Worm (Caenorhabditis elegans) whole organism, L1 larva: Measurements from ENCODE around the gene mcm-7.

Experiments used
- C04F5.9 ChIP-seq: sonication (generic microtip); optimal IDR thresholded peaks from 2 replicates; lab custom pipeline; 2016; ENCODE audit warnings: missing genetic modification characterization, missing compliant biosample characterization
- F16B12.6 ChIP-seq: fragments of 150-350 bp; optimal IDR thresholded peaks from 2 replicates; lab custom pipeline; 2014; ENCODE audit warnings: missing biosample characterization, missing genetic modification characterization
- Y116A8C.19 ChIP-seq: sonication (generic microtip); optimal IDR thresholded peaks from 2 replicates; lab custom pipeline; 2016; ENCODE audit warnings: missing compliant biosample characterization, missing genetic modification characterization, borderline replicate concordance
- blmp-1 ChIP-seq: fragments of 150-350 bp; optimal IDR thresholded peaks from 2 replicates; lab custom pipeline; 2014; ENCODE audit warnings: missing biosample characterization, missing genetic modification characterization
- ceh-82 ChIP-seq, 3 experiments: fragments of 150-350 bp in 1 of 3; sonication (generic microtip) in 2 of 3; optimal IDR thresholded peaks; 2 replicates each; lab custom pipeline; 2014 to 2017; ENCODE audit warnings: missing biosample characterization in 3 of 3, missing genetic modification characterization in 3 of 3
- dpl-1 ChIP-seq, 3 experiments: fragments of 150-350 bp in 2 of 3; sonication (generic microtip) in 1 of 3; optimal IDR thresholded peaks; 2 replicates each; lab custom pipeline; 2014 to 2017; ENCODE audit warnings: missing biosample characterization in 3 of 3, missing genetic modification characterization in 3 of 3, missing genetic modification reagents in 3 of 3
- dsc-1 ChIP-seq: sonication (generic microtip); optimal IDR thresholded peaks from 2 replicates; lab custom pipeline; 2016; ENCODE audit warnings: mild to moderate bottlenecking, missing genetic modification characterization, missing compliant biosample characterization
- efl-1 ChIP-seq, 4 experiments: fragments of 150-350 bp; optimal IDR thresholded peaks in 3 of 4; peaks in 1 of 4; 1 replicate in 1 of 4; 2 replicates in 3 of 4; lab custom pipeline; 2014; ENCODE audit warnings: missing biosample characterization in 2 of 4, missing genetic modification characterization in 2 of 4, missing genetic modification reagents in 2 of 4
- egl-13 ChIP-seq: sonication (generic microtip); optimal IDR thresholded peaks from 2 replicates; lab custom pipeline; 2016; ENCODE audit warnings: missing genotype, missing genetic modification reagents, missing genetic modification characterization, missing compliant biosample characterization
- elt-2 ChIP-seq: sonication (generic microtip); optimal IDR thresholded peaks from 2 replicates; lab custom pipeline; 2016; ENCODE audit warnings: missing genetic modification characterization, mild to moderate bottlenecking, inconsistent platforms, missing compliant biosample characterization, missing genetic modification reagents
- elt-3 ChIP-seq, 6 experiments: fragments of 150-350 bp in 1 of 6; sonication (generic microtip); optimal IDR thresholded peaks; 2 replicates each; lab custom pipeline; 2017 to 2018; ENCODE audit warnings: missing biosample characterization in 6 of 6, missing genetic modification characterization in 6 of 6, inconsistent platforms in 1 of 6
- ets-5 ChIP-seq: fragments of 200-800 bp; sonication (Bioruptor generic); IDR thresholded peaks from 2 replicates; pipeline ENCODE4 v1.3.6; 2022; ENCODE audit warnings: missing genetic modification characterization, missing compliant biosample characterization
- fos-1 ChIP-seq: fragments of 150-350 bp; optimal IDR thresholded peaks from 2 replicates; lab custom pipeline; 2014; ENCODE audit warnings: missing biosample characterization, missing genetic modification characterization
- hlh-17 ChIP-seq: fragments of 200-800 bp; sonication (Bioruptor generic); optimal IDR thresholded peaks from 2 replicates; lab custom pipeline; 2018; ENCODE audit warnings: missing genetic modification characterization, mild to moderate bottlenecking, missing compliant biosample characterization, moderate library complexity, borderline replicate concordance
- irx-1 ChIP-seq: sonication (generic microtip); optimal IDR thresholded peaks from 2 replicates; lab custom pipeline; 2016; ENCODE audit warnings: missing genetic modification characterization, missing compliant biosample characterization
- isw-1 ChIP-seq: fragments of 200-800 bp; sonication (Bioruptor generic); IDR thresholded peaks from 2 replicates; pipeline ENCODE4 v1.3.6; 2022; ENCODE audit warnings: missing genetic modification characterization, missing compliant biosample characterization
- lin-35 ChIP-seq, 2 experiments: fragments of 150-350 bp; optimal IDR thresholded peaks; 2 replicates each; lab custom pipeline; 2014; ENCODE audit warnings: missing biosample characterization in 2 of 2, missing genetic modification characterization in 2 of 2, missing genetic modification reagents in 2 of 2
- lin-39 ChIP-seq: fragments of 150-350 bp; optimal IDR thresholded peaks from 2 replicates; lab custom pipeline; 2014; ENCODE audit warnings: missing biosample characterization, missing genetic modification reagents, missing genetic modification characterization
- lsy-2 ChIP-seq, 2 experiments: fragments of 150-350 bp; optimal IDR thresholded peaks; 2 replicates each; lab custom pipeline; 2014; ENCODE audit warnings: missing biosample characterization in 2 of 2, missing genetic modification characterization in 2 of 2
- mdl-1 ChIP-seq, 2 experiments: fragments of 150-350 bp; optimal IDR thresholded peaks; 2 replicates each; lab custom pipeline; 2014 to 2017; ENCODE audit warnings: missing biosample characterization in 2 of 2, missing genetic modification characterization in 2 of 2, inconsistent platforms in 1 of 2
- mep-1 ChIP-seq: fragments of 150-350 bp; optimal IDR thresholded peaks from 2 replicates; lab custom pipeline; 2014; ENCODE audit warnings: missing biosample characterization, missing genetic modification characterization
- nhr-19 ChIP-seq: fragments of 200-800 bp; sonication (Bioruptor generic); conservative IDR thresholded peaks from 2 replicates; pipeline ENCODE4 v1.3.6; 2022; ENCODE audit warnings: missing genetic modification characterization, missing compliant biosample characterization
- nhr-47 ChIP-seq: sonication (generic microtip); optimal IDR thresholded peaks from 2 replicates; lab custom pipeline; 2016; ENCODE audit warnings: mild to moderate bottlenecking, missing genetic modification characterization, moderate library complexity, missing compliant biosample characterization
- nhr-71 ChIP-seq: sonication (generic microtip); optimal IDR thresholded peaks from 2 replicates; lab custom pipeline; 2016; ENCODE audit warnings: mild to moderate bottlenecking, missing genetic modification characterization, moderate library complexity, missing compliant biosample characterization
- pag-3 ChIP-seq: sonication (generic microtip); optimal IDR thresholded peaks from 2 replicates; lab custom pipeline; 2017; ENCODE audit warnings: missing genetic modification characterization, mild to moderate bottlenecking, missing compliant biosample characterization, antibody characterized with exemption, borderline replicate concordance; ENCODE audit not compliant: insufficient read depth
- skn-1 ChIP-seq: fragments of 150-350 bp; optimal IDR thresholded peaks from 2 replicates; lab custom pipeline; 2014; ENCODE audit warnings: missing biosample characterization, missing genetic modification characterization
- sup-37 ChIP-seq: fragments of 200-800 bp; sonication (Bioruptor generic); optimal IDR thresholded peaks from 2 replicates; lab custom pipeline; 2018; ENCODE audit warnings: mild to moderate bottlenecking, missing genetic modification characterization, missing compliant biosample characterization
- tbx-2 ChIP-seq: sonication (generic microtip); optimal IDR thresholded peaks from 2 replicates; lab custom pipeline; 2016; ENCODE audit warnings: missing genetic modification characterization, missing compliant biosample characterization
- unc-86 ChIP-seq: sonication (generic microtip); optimal IDR thresholded peaks from 2 replicates; lab custom pipeline; 2016; ENCODE audit warnings: missing genetic modification characterization, missing compliant biosample characterization
- unc-98 ChIP-seq: fragments of 200-800 bp; sonication (Bioruptor generic); IDR thresholded peaks from 2 replicates; pipeline ENCODE4 v1.3.6; 2022; ENCODE audit warnings: missing genetic modification characterization, missing compliant biosample characterization
- vab-15 ChIP-seq: sonication (generic microtip); optimal IDR thresholded peaks from 2 replicates; lab custom pipeline; 2017; ENCODE audit warnings: missing genotype, mild to moderate bottlenecking, missing genetic modification characterization, missing compliant biosample characterization
- xbp-1 ChIP-seq: sonication (generic microtip); optimal IDR thresholded peaks from 2 replicates; lab custom pipeline; 2016; ENCODE audit warnings: missing genetic modification characterization, missing compliant biosample characterization
- zag-1 ChIP-seq: fragments of 150-350 bp; optimal IDR thresholded peaks from 2 replicates; lab custom pipeline; 2014; ENCODE audit warnings: missing biosample characterization, missing genetic modification characterization
- zip-4 ChIP-seq: fragments of 200-800 bp; sonication (Bioruptor generic); optimal IDR thresholded peaks from 2 replicates; lab custom pipeline; 2018; ENCODE audit warnings: mild to moderate bottlenecking, missing genetic modification characterization, moderate library complexity, missing compliant biosample characterization
- ztf-11 ChIP-seq, 2 experiments: sonication (generic microtip); optimal IDR thresholded peaks; 2 replicates each; lab custom pipeline; 2016 to 2017; ENCODE audit warnings: missing genetic modification characterization in 2 of 2, missing biosample characterization in 1 of 2, missing compliant biosample characterization in 1 of 2

mcm-7 gene

ce11 chrV:4339479-4339878 is 7.5 kb upstream of the mcm-7 start:
- no peak for TF ChIP-seq unc-98
- no peak for TF ChIP-seq mdl-1 (tag; optimal IDR thresholded peaks at IDR 0.05; lab: Kevin White, UChicago)
- peak in 1 of 2 experiments; percentile 2 for TF ChIP-seq lsy-2 (tag; optimal IDR thresholded peaks at IDR 0.05; lab: Kevin White, UChicago)
- peak; percentile 8 for TF ChIP-seq xbp-1
- peak; percentile 81 to 86 for TF ChIP-seq efl-1 (optimal IDR thresholded peaks at IDR 0.05; lab: Kevin White, UChicago)
- TF ChIP-seq efl-1 (GFP tag; optimal IDR thresholded peaks at IDR 0.05 in 1 of 2; lab: Kevin White, UChicago): peak; percentile 85 to 98
- peak; percentile 35 to 80 (median 53) for TF ChIP-seq dpl-1 (GFP tag; optimal IDR thresholded peaks at IDR 0.05; lab: Kevin White, UChicago)
- TF ChIP-seq lin-35 (GFP tag; optimal IDR thresholded peaks at IDR 0.05; lab: Kevin White, UChicago): peak; percentile 60 to 68
- peak; percentile 3 for TF ChIP-seq nhr-71
- peak; percentile 12 for TF ChIP-seq nhr-47 (tag; lab: Kevin White, UChicago)

ce11 chrV:4341208-4341607 is 5.8 kb upstream of the mcm-7 start, which contains the start of gene glrx-3:
TSS of gene glrx-3 (minus strand) at chrV:4341308.
- TF ChIP-seq mdl-1 (tag; optimal IDR thresholded peaks at IDR 0.05; lab: Kevin White, UChicago) (no peak), unc-98 (no peak), hlh-17 (GFP tag; lab: Kevin White, UChicago) (no peak), lin-39 (tag; lab: Kevin White, UChicago) (no peak), nhr-19 (no peak), ceh-82 (tag; optimal IDR thresholded peaks at IDR 0.05; lab: Kevin White, UChicago) (no peak), dpl-1 (GFP tag; optimal IDR thresholded peaks at IDR 0.05; lab: Kevin White, UChicago) (no peak), fos-1 (tag; lab: Kevin White, UChicago) (no peak), C04F5.9 (tag; lab: Kevin White, UChicago) (no peak), pag-3 (tag; lab: Kevin White, UChicago) (no peak), egl-13 (tag; lab: Kevin White, UChicago) (no peak), vab-15 (tag; lab: Kevin White, UChicago) (no peak), ets-5 (GFP tag; lab: Robert Waterston, UW) (no peak), dsc-1 (tag; lab: Kevin White, UChicago) (no peak), zag-1 (tag; lab: Kevin White, UChicago) (no peak), tbx-2 (no peak), lsy-2 (tag; optimal IDR thresholded peaks at IDR 0.05; lab: Kevin White, UChicago) (no peak), isw-1 (GFP tag; lab: Robert Waterston, UW) (no peak), mep-1 (tag; lab: Kevin White, UChicago) (no peak)

- TF ChIP-seq unc-98: no peak
- no peak for TF ChIP-seq F16B12.6
- no peak for TF ChIP-seq ets-5 (GFP tag; lab: Robert Waterston, UW)
- TF ChIP-seq unc-86 (tag; lab: Kevin White, UChicago): no peak
- peak; percentile 13 for TF ChIP-seq skn-1 (tag; lab: Kevin White, UChicago)
- no peak for TF ChIP-seq Y116A8C.19 (tag; lab: Kevin White, UChicago)
These were observed 5.2 kb upstream of the mcm-7 start for ce11 chrV:4341736-4342135.

ce11 chrV:4345714-4346113 is 1.3 kb upstream of the mcm-7 start, which contains the start of gene figl-1:
TSS of gene figl-1 (minus strand) at chrV:4345999.
- TF ChIP-seq dpl-1 (GFP tag; optimal IDR thresholded peaks at IDR 0.05; lab: Kevin White, UChicago): no peak
- TF ChIP-seq sup-37 (GFP tag; lab: Kevin White, UChicago): no peak
- TF ChIP-seq efl-1 (optimal IDR thresholded peaks at IDR 0.05; lab: Kevin White, UChicago): peak in 1 of 2 experiments; percentile 9
- TF ChIP-seq efl-1 (GFP tag; optimal IDR thresholded peaks at IDR 0.05 in 1 of 2; lab: Kevin White, UChicago): peak in 1 of 2 experiments; percentile 86
- peak; percentile 6 for TF ChIP-seq elt-2
- TF ChIP-seq nhr-71: peak; percentile 7
- peak; percentile 0 for TF ChIP-seq zip-4 (GFP tag; lab: Kevin White, UChicago)
- no peak for TF ChIP-seq elt-3 (tag; optimal IDR thresholded peaks at IDR 0.05; lab: Kevin White, UChicago)
- no peak for TF ChIP-seq blmp-1 (tag; lab: Kevin White, UChicago)
- no peak for TF ChIP-seq ztf-11 (tag; optimal IDR thresholded peaks at IDR 0.05; lab: Kevin White, UChicago)
- TF ChIP-seq irx-1 (tag; lab: Kevin White, UChicago): no peak
